Worm (Caenorhabditis elegans) whole organism, L2 larva: ENCODE results near the gene H19J13.2.

Source experiments
- C34F6.9 ChIP-seq: fragments of 150-350 bp; optimal IDR thresholded peaks from 2 replicates; lab custom pipeline; 2014; ENCODE audit warnings: missing biosample characterization, missing genetic modification characterization
- F13H6.1 ChIP-seq: sonication (generic microtip); optimal IDR thresholded peaks from 2 replicates; lab custom pipeline; 2016; ENCODE audit warnings: missing genetic modification characterization, missing compliant biosample characterization
- R02D3.7 ChIP-seq: fragments of 150-350 bp; optimal IDR thresholded peaks from 2 replicates; lab custom pipeline; 2014; ENCODE audit warnings: missing biosample characterization, missing genetic modification characterization
- Y55F3AM.14 ChIP-seq: fragments of 200-800 bp; sonication (Bioruptor generic); optimal IDR thresholded peaks from 2 replicates; lab custom pipeline; 2018; ENCODE audit warnings: mild to moderate bottlenecking, missing genetic modification characterization, missing compliant biosample characterization
- alr-1 ChIP-seq: fragments of 150-350 bp; optimal IDR thresholded peaks from 2 replicates; lab custom pipeline; 2014; ENCODE audit warnings: missing biosample characterization, missing genetic modification characterization
- aly-2 ChIP-seq: fragments of 150-350 bp; optimal IDR thresholded peaks from 2 replicates; lab custom pipeline; 2014; ENCODE audit warnings: missing biosample characterization, missing genetic modification characterization
- blmp-1 ChIP-seq: sonication (generic microtip); optimal IDR thresholded peaks from 2 replicates; lab custom pipeline; 2017; ENCODE audit warnings: missing genetic modification characterization, mild to moderate bottlenecking, missing compliant biosample characterization, antibody characterized with exemption, moderate library complexity; ENCODE audit not compliant: insufficient read depth
- ceh-82 ChIP-seq: fragments of 150-350 bp; optimal IDR thresholded peaks from 2 replicates; lab custom pipeline; 2014; ENCODE audit warnings: missing biosample characterization, missing genetic modification characterization
- egl-27 ChIP-seq: sonication (generic microtip); optimal IDR thresholded peaks from 3 replicates; lab custom pipeline; 2017; ENCODE audit warnings: missing biosample characterization, missing genetic modification reagents, missing genetic modification characterization
- elt-3 ChIP-seq: sonication (generic microtip); optimal IDR thresholded peaks from 2 replicates; lab custom pipeline; 2017; ENCODE audit warnings: missing biosample characterization, missing genetic modification characterization
- fos-1 ChIP-seq: fragments of 150-350 bp; optimal IDR thresholded peaks from 2 replicates; lab custom pipeline; 2014; ENCODE audit warnings: missing biosample characterization, missing genetic modification characterization
- gmeb-1 ChIP-seq: fragments of 150-350 bp; optimal IDR thresholded peaks from 2 replicates; lab custom pipeline; 2014; ENCODE audit warnings: missing biosample characterization, missing genetic modification characterization
- lin-11 ChIP-seq: fragments of 150-350 bp; sonication (generic microtip); optimal IDR thresholded peaks from 2 replicates; lab custom pipeline; 2014; ENCODE audit warnings: missing biosample characterization, missing genetic modification characterization, inconsistent platforms, mixed read lengths
- lin-13 ChIP-seq: fragments of 150-350 bp; optimal IDR thresholded peaks from 2 replicates; lab custom pipeline; 2014; ENCODE audit warnings: missing biosample characterization, missing genetic modification reagents, missing genetic modification characterization
- lin-39 ChIP-seq: fragments of 150-350 bp; optimal IDR thresholded peaks from 2 replicates; lab custom pipeline; 2014; ENCODE audit warnings: missing biosample characterization, missing genetic modification reagents, missing genetic modification characterization
- lsy-2 ChIP-seq, 2 experiments: fragments of 150-350 bp in 1 of 2; sonication (generic microtip) in 1 of 2; optimal IDR thresholded peaks; 2 replicates each; lab custom pipeline; 2014 to 2017; ENCODE audit warnings: missing biosample characterization in 2 of 2, missing genetic modification characterization in 2 of 2
- mdl-1 ChIP-seq, 2 experiments: fragments of 150-350 bp in 1 of 2; sonication (generic microtip) in 1 of 2; optimal IDR thresholded peaks; 2 replicates each; lab custom pipeline; 2017; ENCODE audit warnings: missing biosample characterization in 2 of 2, missing genetic modification characterization in 2 of 2
- nhr-10 ChIP-seq: sonication (generic microtip); optimal IDR thresholded peaks from 2 replicates; lab custom pipeline; 2017; ENCODE audit warnings: missing biosample characterization, missing genetic modification characterization
- nhr-11 ChIP-seq: fragments of 150-350 bp; optimal IDR thresholded peaks from 2 replicates; lab custom pipeline; 2014; ENCODE audit warnings: missing biosample characterization, missing genetic modification characterization
- nhr-12 ChIP-seq: fragments of 150-350 bp; optimal IDR thresholded peaks from 2 replicates; lab custom pipeline; 2014; ENCODE audit warnings: missing biosample characterization, missing genetic modification characterization
- nhr-129 ChIP-seq: fragments of 150-350 bp; optimal IDR thresholded peaks from 2 replicates; lab custom pipeline; 2014; ENCODE audit warnings: missing biosample characterization, missing genetic modification characterization
- nhr-21 ChIP-seq: fragments of 150-350 bp; optimal IDR thresholded peaks from 2 replicates; lab custom pipeline; 2014; ENCODE audit warnings: missing biosample characterization, missing genetic modification characterization
- nhr-23 ChIP-seq: fragments of 150-350 bp; optimal IDR thresholded peaks from 2 replicates; lab custom pipeline; 2014; ENCODE audit warnings: missing biosample characterization, missing genetic modification reagents, missing genetic modification characterization
- nhr-25 ChIP-seq: fragments of 150-350 bp; sonication (generic microtip); optimal IDR thresholded peaks from 3 replicates; lab custom pipeline; 2014; ENCODE audit warnings: missing biosample characterization, missing genetic modification characterization
- peb-1 ChIP-seq: fragments of 150-350 bp; optimal IDR thresholded peaks from 2 replicates; lab custom pipeline; 2014; ENCODE audit warnings: missing biosample characterization, missing genetic modification characterization
- sem-4 ChIP-seq: fragments of 150-350 bp; optimal IDR thresholded peaks from 2 replicates; lab custom pipeline; 2014; ENCODE audit warnings: missing biosample characterization, missing genetic modification reagents, missing genetic modification characterization
- sma-3 ChIP-seq: sonication (generic microtip); optimal IDR thresholded peaks from 2 replicates; lab custom pipeline; 2016; ENCODE audit warnings: missing genetic modification reagents, missing genetic modification characterization, missing compliant biosample characterization
- unc-39 ChIP-seq: fragments of 150-350 bp; optimal IDR thresholded peaks from 2 replicates; lab custom pipeline; 2014; ENCODE audit warnings: missing biosample characterization, missing genetic modification characterization
- unc-55 ChIP-seq: fragments of 150-350 bp; sonication (generic microtip); optimal IDR thresholded peaks from 3 replicates; lab custom pipeline; 2014; ENCODE audit warnings: missing biosample characterization, missing genetic modification reagents, missing genetic modification characterization
- zag-1 ChIP-seq: fragments of 150-350 bp; optimal IDR thresholded peaks from 2 replicates; lab custom pipeline; 2014; ENCODE audit warnings: missing biosample characterization, missing genetic modification characterization
- ztf-1 ChIP-seq: fragments of 200-800 bp; sonication (Bioruptor generic); conservative IDR thresholded peaks from 2 replicates; pipeline ENCODE4 v1.3.6; 2022; ENCODE audit warnings: missing genetic modification characterization, missing compliant biosample characterization

Gene H19J13.2

DNA sequence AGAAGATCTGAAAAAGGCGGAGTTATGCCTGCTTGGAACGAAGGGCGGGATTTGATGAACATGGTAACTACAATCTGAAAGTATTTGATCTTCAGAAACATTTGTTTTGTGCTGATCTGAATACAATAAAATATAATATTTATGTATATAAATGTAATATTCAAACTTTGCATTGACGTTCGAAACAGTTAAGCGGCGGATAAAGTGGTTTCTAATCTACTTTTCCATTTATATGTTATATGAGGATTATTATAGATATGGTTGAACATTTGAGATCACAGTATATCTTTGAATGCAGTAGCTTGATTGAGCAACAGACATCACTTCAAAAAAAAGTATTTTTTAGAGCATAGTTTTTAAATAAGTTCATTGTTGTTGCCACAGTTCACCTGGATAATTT lies at the start of gene H19J13.2:
TSS of gene H19J13.2 (minus strand) at position 101 of the 400 bp plus-strand sequence.
- TF ChIP-seq blmp-1 (tag; lab: Kevin White, UChicago) = no peak
- no peak for TF ChIP-seq zag-1 (tag; lab: Kevin White, UChicago)
- TF ChIP-seq Y55F3AM.14 (GFP tag; lab: Kevin White, UChicago) = no peak
- no peak for TF ChIP-seq nhr-11 (tag; lab: Kevin White, UChicago)
- TF ChIP-seq F13H6.1 = no peak
- TF ChIP-seq nhr-23 = no peak

DNA sequence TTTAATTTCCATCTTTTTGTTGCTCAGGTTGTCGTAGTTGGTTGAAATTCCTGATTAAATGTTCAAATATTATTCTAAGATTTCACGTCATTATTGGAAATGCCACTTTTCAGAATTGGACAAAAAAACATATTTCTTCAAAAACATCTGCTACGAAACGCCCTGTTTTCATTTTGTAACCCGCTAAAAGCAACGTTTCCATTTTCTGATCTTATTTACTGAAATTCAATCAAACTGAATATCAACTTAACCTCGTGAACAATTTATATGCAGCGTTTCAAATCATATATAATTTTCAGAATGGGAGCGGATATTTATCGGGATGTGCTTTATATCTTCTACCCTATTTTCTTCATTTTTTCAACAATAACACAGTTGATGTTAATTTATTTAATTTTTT lies 49.7 kb upstream of the H19J13.2 start, which contains the start of gene srd-40:
TSS of gene srd-40 (plus strand) at position 301 of the 400 bp plus-strand sequence.
- no peak for TF ChIP-seq elt-3 (tag; lab: Kevin White, UChicago)
- no peak for TF ChIP-seq nhr-25 (tag; lab: Kevin White, UChicago)
- no peak for TF ChIP-seq nhr-129 (tag; lab: Kevin White, UChicago)

DNA sequence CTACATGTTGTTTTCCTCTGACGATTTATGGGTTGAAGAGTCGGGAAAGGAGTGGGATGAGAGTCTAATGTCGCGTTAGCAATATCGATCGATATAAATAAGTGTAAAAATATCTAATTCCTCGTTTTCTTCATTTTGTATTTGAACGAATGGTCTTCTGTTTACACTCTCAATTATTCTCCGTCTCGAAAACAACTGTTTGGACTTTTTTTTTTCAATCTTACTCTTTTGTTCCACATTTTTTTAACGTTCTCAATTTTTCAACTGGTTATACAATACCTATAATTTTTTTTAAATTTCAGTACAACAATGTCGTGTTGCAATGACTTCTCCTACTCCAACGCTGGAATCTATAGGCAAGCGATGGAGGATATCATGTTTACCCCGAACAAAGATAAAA lies 47.6 kb upstream of the H19J13.2 start, which contains the start of gene F17A2.13:
TSS of gene F17A2.13 (plus strand) at position 301 of the 400 bp plus-strand sequence.
- no peak for TF ChIP-seq unc-39 (tag; lab: Kevin White, UChicago)
- no peak for TF ChIP-seq mdl-1 (tag; optimal IDR thresholded peaks at IDR 0.05; lab: Kevin White, UChicago)
- TF ChIP-seq nhr-12 (tag; lab: Kevin White, UChicago) = no peak
- TF ChIP-seq, all 48 proteins: peak for 0

DNA sequence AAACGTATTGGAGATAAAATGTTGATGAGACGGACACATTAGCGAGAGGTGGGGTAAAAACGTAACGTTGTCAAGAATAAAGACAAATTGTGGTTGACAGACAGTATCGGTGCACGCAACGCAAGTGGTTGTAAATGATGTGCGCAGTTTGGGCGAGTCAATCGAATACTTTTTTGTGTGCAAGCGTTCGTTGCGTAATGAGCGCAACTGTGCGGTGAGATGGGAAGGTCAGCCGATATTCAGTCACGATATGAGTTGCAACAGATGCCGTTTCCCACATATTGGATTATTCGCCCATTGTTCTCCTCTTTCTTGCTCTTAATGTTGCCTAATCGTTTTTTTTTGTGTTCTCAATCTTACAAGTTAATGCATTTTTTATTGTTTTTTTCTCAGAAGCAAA lies 47.0 kb upstream of the H19J13.2 start, which contains the start of gene ceh-40:
TSS of gene ceh-40 (minus strand) at position 41 of the 400 bp plus-strand sequence.
- no peak for TF ChIP-seq lin-39 (tag; lab: Kevin White, UChicago)
- TF ChIP-seq lin-11 (tag; lab: Kevin White, UChicago) = no peak
- no peak for TF ChIP-seq lin-13 (GFP tag; lab: Kevin White, UChicago)
- no peak for TF ChIP-seq egl-27 (tag; lab: Kevin White, UChicago)
- TF ChIP-seq fos-1 = no peak
- no peak for TF ChIP-seq nhr-21 (tag; lab: Kevin White, UChicago)
- TF ChIP-seq alr-1 (tag; lab: Kevin White, UChicago) = no peak
- TF ChIP-seq nhr-10 (tag; lab: Kevin White, UChicago) = no peak
- TF ChIP-seq Y55F3AM.14 (GFP tag; lab: Kevin White, UChicago) = no peak
- no peak for TF ChIP-seq sem-4 (tag; lab: Kevin White, UChicago)
- no peak for TF ChIP-seq gmeb-1
- TF ChIP-seq sma-3 (GFP tag; lab: Kevin White, UChicago) = no peak
- no peak for TF ChIP-seq elt-3 (tag; lab: Kevin White, UChicago)
- TF ChIP-seq lsy-2 (tag; optimal IDR thresholded peaks at IDR 0.05; lab: Kevin White, UChicago) = no peak
- no peak for TF ChIP-seq nhr-11 (tag; lab: Kevin White, UChicago)
- no peak for TF ChIP-seq unc-55 (GFP tag; lab: Kevin White, UChicago)
- no peak for TF ChIP-seq zag-1 (tag; lab: Kevin White, UChicago)

DNA sequence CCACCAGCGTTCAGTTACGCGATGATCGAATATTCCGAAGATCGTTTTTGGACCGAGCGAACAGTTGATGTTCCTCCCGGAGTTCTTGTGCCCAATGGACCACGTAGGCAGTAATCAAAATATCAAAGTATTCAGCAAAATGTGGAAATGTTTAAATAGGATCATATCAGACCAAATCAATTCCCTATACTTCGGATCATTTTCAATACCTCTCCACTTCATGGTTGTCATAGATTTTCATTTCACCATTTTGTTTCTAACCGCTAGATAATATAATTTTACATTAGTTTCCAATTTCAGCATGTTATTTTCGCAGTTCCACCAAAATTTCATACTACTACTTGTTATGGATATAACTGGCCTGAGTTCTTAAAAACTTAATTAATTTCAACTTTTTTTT lies 43.8 kb upstream of the H19J13.2 start:
- no peak for TF ChIP-seq nhr-12 (tag; lab: Kevin White, UChicago)
- TF ChIP-seq aly-2 (tag; lab: Kevin White, UChicago) = no peak
- TF ChIP-seq ztf-1 = no peak
- TF ChIP-seq C34F6.9 (tag; lab: Kevin White, UChicago) = no peak
- TF ChIP-seq blmp-1 (tag; lab: Kevin White, UChicago) = no peak
- TF ChIP-seq nhr-21 (tag; lab: Kevin White, UChicago) = no peak

DNA sequence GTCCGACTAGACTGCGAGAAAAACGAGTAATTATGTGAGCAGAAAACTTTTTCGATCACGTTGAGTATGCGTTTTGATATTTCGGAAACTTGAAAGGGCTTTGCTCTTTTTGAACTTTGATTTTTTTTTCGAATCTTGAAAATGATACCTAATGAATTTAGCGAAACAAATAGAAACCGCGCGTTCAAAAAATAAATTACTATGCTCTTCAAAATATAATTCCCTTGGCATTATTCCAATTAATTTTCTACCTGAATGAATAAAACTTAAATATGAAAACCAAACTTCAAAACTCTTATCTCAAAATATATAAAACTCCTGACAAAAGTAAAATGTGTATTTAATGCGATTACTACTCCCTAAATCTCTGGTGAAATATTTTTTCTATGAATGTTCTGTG lies 41.5 kb upstream of the H19J13.2 start, which contains the start of gene xtr-2:
TSS of gene xtr-2 (plus strand) at position 301 of the 400 bp plus-strand sequence.
- no peak for TF ChIP-seq aly-2 (tag; lab: Kevin White, UChicago)
- TF ChIP-seq peb-1 (tag; lab: Kevin White, UChicago) = no peak
- no peak for TF ChIP-seq ceh-82 (tag; lab: Kevin White, UChicago)
- TF ChIP-seq alr-1 (tag; lab: Kevin White, UChicago) = no peak
- TF ChIP-seq R02D3.7 = no peak
- no peak for TF ChIP-seq mdl-1 (tag; optimal IDR thresholded peaks at IDR 0.05; lab: Kevin White, UChicago)
- TF ChIP-seq fos-1 = no peak
